Fruit fly (Drosophila melanogaster) whole organism, pupa: ENCODE data around the gene santa-maria.

Experiments used
- CG10348 ChIP-seq: fragments of 200-800 bp; sonication (Bioruptor generic); IDR thresholded peaks from 2 replicates; pipeline ENCODE4 v1.3.6; 2022; ENCODE audit warnings: missing biosample characterization, missing genetic modification characterization
- CG12605 ChIP-seq: fragments of 200-800 bp; sonication (Bioruptor generic); IDR thresholded peaks from 2 replicates; pipeline ENCODE4 v1.3.6; 2022; ENCODE audit warnings: missing biosample characterization, missing genetic modification characterization
- CG17806 ChIP-seq: fragments of 200-800 bp; sonication (Bioruptor generic); optimal IDR thresholded peaks from 2 replicates; lab custom pipeline; 2018; ENCODE audit warnings: missing biosample characterization, mild to moderate bottlenecking, missing genetic modification characterization, moderate library complexity
- CG32121 ChIP-seq: fragments of 200-800 bp; sonication (Bioruptor generic); IDR thresholded peaks from 2 replicates; pipeline ENCODE4 v1.3.6; 2022; ENCODE audit warnings: missing biosample characterization, missing genetic modification characterization
- CG34367 ChIP-seq: fragments of 200-800 bp; sonication (Bioruptor generic); optimal IDR thresholded peaks from 2 replicates; lab custom pipeline; 2018; ENCODE audit warnings: missing biosample characterization, mild to moderate bottlenecking, missing genetic modification characterization
- CG4496 ChIP-seq: fragments of 200-800 bp; sonication (Bioruptor generic); IDR thresholded peaks from 3 replicates; pipeline ENCODE4 v1.3.6; 2022; ENCODE audit warnings: missing biosample characterization, missing genetic modification characterization
- CG8159 ChIP-seq: fragments of 200-800 bp; sonication (Bioruptor generic); optimal IDR thresholded peaks from 3 replicates; lab custom pipeline; 2018; ENCODE audit warnings: missing biosample characterization, mild to moderate bottlenecking, missing genetic modification characterization, moderate library complexity
- CG8301 ChIP-seq: fragments of 200-800 bp; sonication (Bioruptor generic); optimal IDR thresholded peaks from 2 replicates; lab custom pipeline; 2018; ENCODE audit warnings: missing biosample characterization, mild to moderate bottlenecking, missing genetic modification characterization
- CG9948 ChIP-seq: fragments of 200-800 bp; sonication (Bioruptor generic); optimal IDR thresholded peaks from 2 replicates; lab custom pipeline; 2018; ENCODE audit warnings: missing biosample characterization, mild to moderate bottlenecking, missing genetic modification characterization, moderate library complexity
- EcR ChIP-seq: fragments of 200-800 bp; sonication (Bioruptor generic); optimal IDR thresholded peaks from 3 replicates; lab custom pipeline; 2019; ENCODE audit warnings: missing biosample characterization, missing genetic modification characterization, mild to moderate bottlenecking, moderate library complexity, missing genetic modification reagents
- Ets98B ChIP-seq: fragments of 200-800 bp; sonication (Bioruptor generic); IDR thresholded peaks from 2 replicates; pipeline ENCODE4 v1.3.6; 2022; ENCODE audit warnings: missing biosample characterization, missing genetic modification characterization
- gl ChIP-seq: fragments of 200-800 bp; sonication (Bioruptor generic); optimal IDR thresholded peaks from 2 replicates; lab custom pipeline; 2018; ENCODE audit warnings: missing biosample characterization, mild to moderate bottlenecking, missing genetic modification characterization

DNA sequence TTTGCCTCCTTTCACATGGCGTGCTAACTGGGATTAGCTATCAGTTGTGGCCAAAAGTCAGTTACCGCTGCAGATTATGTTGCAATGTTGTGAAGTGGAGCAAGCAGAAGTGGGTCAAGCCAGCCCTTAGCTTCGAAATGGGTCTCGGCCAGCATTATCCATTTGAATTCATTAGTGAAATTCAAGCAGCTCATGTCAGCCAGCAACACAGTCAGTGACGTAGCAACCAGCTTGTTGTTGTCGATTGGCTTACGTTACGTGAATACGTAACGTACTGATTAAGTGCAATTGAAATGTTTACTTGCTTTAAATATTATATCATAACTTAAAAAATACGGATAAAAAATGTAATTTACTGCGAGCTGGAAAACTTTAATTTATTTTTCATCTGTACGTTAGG is 1.0 kb upstream of the santa-maria start:
- no peak for TF ChIP-seq CG34367 (tag; lab: Kevin White, UChicago)
- TF ChIP-seq CG9948 (tag; lab: Kevin White, UChicago), result no peak
- no peak for TF ChIP-seq CG32121 (GFP tag; lab: Robert Waterston, UW)
- TF ChIP-seq CG8159 (tag; lab: Kevin White, UChicago), result no peak
- TF ChIP-seq Ets98B, result no peak
- TF ChIP-seq CG8301, result no peak
- TF ChIP-seq CG10348, result no peak
- TF ChIP-seq gl, result no peak
- no peak for TF ChIP-seq CG12605 (GFP tag; lab: Robert Waterston, UW)
- TF ChIP-seq CG17806, result no peak
- no peak for TF ChIP-seq CG4496 (GFP tag; lab: Robert Waterston, UW)
- no peak for TF ChIP-seq EcR (GFP tag; lab: Kevin White, UChicago)
